Worm (Caenorhabditis elegans) whole organism, late embryonic: ENCODE results near the gene nhr-258.

ENCODE experiments used
- C08G9.2 ChIP-seq: sonication (generic microtip); optimal IDR thresholded peaks from 2 replicates; lab custom pipeline; 2016; ENCODE audit warnings: mild to moderate bottlenecking, missing genetic modification characterization, moderate library complexity, missing compliant biosample characterization
- C38D4.7 ChIP-seq: fragments of 200-800 bp; sonication (Bioruptor generic); optimal IDR thresholded peaks from 2 replicates; lab custom pipeline; 2018; ENCODE audit warnings: mild to moderate bottlenecking, missing genetic modification characterization, moderate library complexity, missing compliant biosample characterization
- K02D7.2 ChIP-seq: sonication (generic microtip); optimal IDR thresholded peaks from 2 replicates; lab custom pipeline; 2017; ENCODE audit warnings: mild to moderate bottlenecking, missing genetic modification characterization, missing compliant biosample characterization
- K09A11.1 ChIP-seq: sonication (generic microtip); optimal IDR thresholded peaks from 2 replicates; lab custom pipeline; 2017; ENCODE audit warnings: antibody characterized with exemption, mild to moderate bottlenecking, missing genetic modification characterization, missing compliant biosample characterization; ENCODE audit not compliant: insufficient read depth
- T23F11.4 ChIP-seq: fragments of 200-800 bp; sonication (Bioruptor generic); optimal IDR thresholded peaks from 2 replicates; lab custom pipeline; 2018; ENCODE audit warnings: mild to moderate bottlenecking, missing genetic modification characterization, missing compliant biosample characterization
- ahr-1 ChIP-seq: sonication (generic microtip); optimal IDR thresholded peaks from 2 replicates; lab custom pipeline; 2016; ENCODE audit warnings: missing genetic modification characterization, missing compliant biosample characterization
- ceh-14 ChIP-seq: sonication (generic microtip); optimal IDR thresholded peaks from 2 replicates; lab custom pipeline; 2016; ENCODE audit warnings: missing genotype, missing genetic modification characterization, missing compliant biosample characterization
- ceh-18 ChIP-seq: sonication (generic microtip); optimal IDR thresholded peaks from 2 replicates; lab custom pipeline; 2016; ENCODE audit warnings: missing genetic modification characterization, missing compliant biosample characterization
- ceh-19 ChIP-seq: fragments of 200-800 bp; sonication (Bioruptor generic); optimal IDR thresholded peaks from 2 replicates; lab custom pipeline; 2018; ENCODE audit warnings: mild to moderate bottlenecking, missing genetic modification characterization, missing compliant biosample characterization
- ceh-2 ChIP-seq: sonication (generic microtip); optimal IDR thresholded peaks from 2 replicates; lab custom pipeline; 2016; ENCODE audit warnings: missing genotype, missing genetic modification characterization, missing compliant biosample characterization
- ceh-24 ChIP-seq: sonication (generic microtip); optimal IDR thresholded peaks from 2 replicates; lab custom pipeline; 2016; ENCODE audit warnings: mild to moderate bottlenecking, missing genetic modification characterization, missing compliant biosample characterization
- ceh-30 ChIP-seq: fragments of 150-350 bp; optimal IDR thresholded peaks from 2 replicates; lab custom pipeline; 2014; ENCODE audit warnings: missing biosample characterization, missing genetic modification characterization
- ceh-31 ChIP-seq: sonication (generic microtip); optimal IDR thresholded peaks from 2 replicates; lab custom pipeline; 2016; ENCODE audit warnings: missing genetic modification characterization, missing compliant biosample characterization
- ceh-34 ChIP-seq: sonication (generic microtip); optimal IDR thresholded peaks from 2 replicates; lab custom pipeline; 2016; ENCODE audit warnings: mild to moderate bottlenecking, missing genetic modification characterization, missing compliant biosample characterization
- ceh-45 ChIP-seq: fragments of 200-800 bp; sonication (Bioruptor generic); IDR thresholded peaks from 2 replicates; pipeline ENCODE4 v1.3.6; 2022; ENCODE audit warnings: missing genetic modification reagents, missing genetic modification characterization, missing compliant biosample characterization
- ceh-6 ChIP-seq: fragments of 200-800 bp; sonication (Bioruptor generic); optimal IDR thresholded peaks from 2 replicates; lab custom pipeline; 2018; ENCODE audit warnings: mild to moderate bottlenecking, missing genetic modification characterization, missing compliant biosample characterization
- che-1 ChIP-seq: sonication (generic microtip); optimal IDR thresholded peaks from 2 replicates; lab custom pipeline; 2016; ENCODE audit warnings: mild to moderate bottlenecking, missing genetic modification characterization, missing compliant biosample characterization
- dmd-4 ChIP-seq: sonication (generic microtip); optimal IDR thresholded peaks from 2 replicates; lab custom pipeline; 2016; ENCODE audit warnings: borderline replicate concordance, missing genetic modification characterization, missing compliant biosample characterization
- dve-1 ChIP-seq: sonication (generic microtip); optimal IDR thresholded peaks from 2 replicates; lab custom pipeline; 2017; ENCODE audit warnings: antibody characterized with exemption, mild to moderate bottlenecking, missing genetic modification characterization, missing compliant biosample characterization
- elt-2 ChIP-seq: sonication (generic microtip); optimal IDR thresholded peaks from 2 replicates; lab custom pipeline; 2016; ENCODE audit warnings: missing genetic modification reagents, missing genetic modification characterization, missing compliant biosample characterization
- elt-4 ChIP-seq: sonication (generic microtip); optimal IDR thresholded peaks from 2 replicates; lab custom pipeline; 2016; ENCODE audit warnings: missing genetic modification characterization, missing compliant biosample characterization
- fax-1 ChIP-seq: sonication (generic microtip); optimal IDR thresholded peaks from 2 replicates; lab custom pipeline; 2016; ENCODE audit warnings: missing genotype, missing genetic modification characterization, missing compliant biosample characterization
- fkh-6 ChIP-seq: sonication (generic microtip); optimal IDR thresholded peaks from 2 replicates; lab custom pipeline; 2016; ENCODE audit warnings: missing genetic modification characterization, missing compliant biosample characterization
- gmeb-2 ChIP-seq: sonication (generic microtip); optimal IDR thresholded peaks from 2 replicates; lab custom pipeline; 2016; ENCODE audit warnings: missing genetic modification characterization, inconsistent platforms, missing compliant biosample characterization
- hlh-30 ChIP-seq: sonication (generic microtip); optimal IDR thresholded peaks from 2 replicates; lab custom pipeline; 2017; ENCODE audit warnings: antibody characterized with exemption, missing genetic modification characterization, missing compliant biosample characterization; ENCODE audit not compliant: insufficient read depth
- hlh-6 ChIP-seq: sonication (generic microtip); optimal IDR thresholded peaks from 2 replicates; lab custom pipeline; 2016; ENCODE audit warnings: missing genotype, missing genetic modification characterization, missing compliant biosample characterization
- lin-11 ChIP-seq: fragments of 200-800 bp; sonication (Bioruptor generic); optimal IDR thresholded peaks from 2 replicates; lab custom pipeline; 2018; ENCODE audit warnings: mild to moderate bottlenecking, missing genetic modification characterization, missing compliant biosample characterization
- madf-2 ChIP-seq: sonication (generic microtip); optimal IDR thresholded peaks from 2 replicates; lab custom pipeline; 2017; ENCODE audit warnings: missing genetic modification characterization, missing compliant biosample characterization
- mec-3 ChIP-seq: sonication (generic microtip); optimal IDR thresholded peaks from 2 replicates; lab custom pipeline; 2016; ENCODE audit warnings: borderline replicate concordance, missing genetic modification characterization, missing compliant biosample characterization
- nfya-1 ChIP-seq: sonication (generic microtip); optimal IDR thresholded peaks from 2 replicates; lab custom pipeline; 2017; ENCODE audit warnings: missing genetic modification characterization, mild to moderate bottlenecking, missing compliant biosample characterization, antibody characterized with exemption, moderate library complexity
- nhr-11 ChIP-seq: fragments of 150-350 bp; optimal IDR thresholded peaks from 2 replicates; lab custom pipeline; 2014; ENCODE audit warnings: missing biosample characterization, missing genetic modification characterization
- nhr-232 ChIP-seq: sonication (generic microtip); optimal IDR thresholded peaks from 2 replicates; lab custom pipeline; 2016; ENCODE audit warnings: missing genetic modification characterization, missing compliant biosample characterization
- pag-3 ChIP-seq: sonication (generic microtip); optimal IDR thresholded peaks from 2 replicates; lab custom pipeline; 2016; ENCODE audit warnings: missing compliant biosample characterization, missing genetic modification characterization, borderline replicate concordance
- pha-2 ChIP-seq: sonication (generic microtip); optimal IDR thresholded peaks from 2 replicates; lab custom pipeline; 2017; ENCODE audit warnings: mild to moderate bottlenecking, missing genetic modification characterization, missing compliant biosample characterization
- pqm-1 ChIP-seq: sonication (generic microtip); optimal IDR thresholded peaks from 2 replicates; lab custom pipeline; 2016; ENCODE audit warnings: missing genetic modification characterization, missing compliant biosample characterization
- pros-1 ChIP-seq: fragments of 150-350 bp; optimal IDR thresholded peaks from 2 replicates; lab custom pipeline; 2014; ENCODE audit warnings: missing biosample characterization, missing genetic modification reagents, missing genetic modification characterization
- ref-2 ChIP-seq: sonication (generic microtip); optimal IDR thresholded peaks from 2 replicates; lab custom pipeline; 2016; ENCODE audit warnings: missing genetic modification characterization, missing compliant biosample characterization
- rnt-1 ChIP-seq: sonication (generic microtip); optimal IDR thresholded peaks from 2 replicates; lab custom pipeline; 2016; ENCODE audit warnings: missing genetic modification characterization, missing compliant biosample characterization
- sdc-2 ChIP-seq: sonication (generic microtip); optimal IDR thresholded peaks from 2 replicates; lab custom pipeline; 2016; ENCODE audit warnings: missing genotype, missing genetic modification characterization, missing compliant biosample characterization
- syd-9 ChIP-seq: sonication (generic microtip); optimal IDR thresholded peaks from 2 replicates; lab custom pipeline; 2016; ENCODE audit warnings: mild to moderate bottlenecking, missing genetic modification characterization, moderate library complexity, missing compliant biosample characterization
- tbx-2 ChIP-seq: sonication (generic microtip); optimal IDR thresholded peaks from 2 replicates; lab custom pipeline; 2016; ENCODE audit warnings: missing genetic modification characterization, missing compliant biosample characterization
- tbx-7 ChIP-seq: sonication (generic microtip); optimal IDR thresholded peaks from 2 replicates; lab custom pipeline; 2016; ENCODE audit warnings: missing genotype, missing genetic modification characterization, missing compliant biosample characterization
- unc-3 ChIP-seq, 2 experiments: fragments of 200-800 bp in 1 of 2; sonication (Bioruptor generic) in 1 of 2; sonication (generic microtip) in 1 of 2; conservative IDR thresholded peaks in 1 of 2; optimal IDR thresholded peaks in 1 of 2; 2 replicates each; pipeline versions ENCODE4 v1.3.6 to Lab custom; 2016 to 2022; ENCODE audit warnings: missing compliant biosample characterization in 2 of 2, missing genetic modification characterization in 2 of 2, missing genetic modification reagents in 1 of 2
- unc-42 ChIP-seq: sonication (generic microtip); optimal IDR thresholded peaks from 2 replicates; lab custom pipeline; 2016; ENCODE audit warnings: missing genotype, missing genetic modification characterization, missing compliant biosample characterization
- unc-55 ChIP-seq: sonication (generic microtip); optimal IDR thresholded peaks from 2 replicates; lab custom pipeline; 2017; ENCODE audit warnings: missing biosample characterization, missing genetic modification reagents, missing genetic modification characterization

The nhr-258 gene

ce11 chrIV:8062359-8062758, 17.6 kb downstream of the nhr-258 start, which contains the start of gene sax-7:
Gene sax-7 (plus strand): TSS chrIV:8062659.
- TF ChIP-seq syd-9 (tag; lab: Kevin White, UChicago) (no peak), dmd-4 (no peak), elt-2 (tag; lab: Kevin White, UChicago) (no peak), fkh-6 (tag; lab: Kevin White, UChicago) (no peak)

- no peak for TF ChIP-seq mec-3
- TF ChIP-seq rnt-1 (tag; lab: Kevin White, UChicago): peak; percentile 13
- peak; percentile 33 for TF ChIP-seq dmd-4
- no peak for TF ChIP-seq lin-11 (tag; lab: Kevin White, UChicago)
- TF ChIP-seq unc-3 (GFP tag; conservative IDR thresholded peaks at IDR 0.05; lab: Robert Waterston, UW): peak; percentile 37; the same call in 1 of the 2 replicates
- no peak for TF ChIP-seq unc-3 (tag; optimal IDR thresholded peaks at IDR 0.05; lab: Kevin White, UChicago)
- no peak for TF ChIP-seq ceh-6
- peak; percentile 52 for TF ChIP-seq sdc-2 (tag; lab: Kevin White, UChicago)
- peak; percentile 54 for TF ChIP-seq ceh-14 (tag; lab: Kevin White, UChicago)
- peak; percentile 2 for TF ChIP-seq syd-9 (tag; lab: Kevin White, UChicago)
- peak; percentile 27 for TF ChIP-seq hlh-6 (tag; lab: Kevin White, UChicago)
- TF ChIP-seq nfya-1 (tag; lab: Kevin White, UChicago): peak; percentile 39
- TF ChIP-seq ceh-24 (tag; lab: Kevin White, UChicago): no peak
- TF ChIP-seq C38D4.7 (GFP tag; lab: Kevin White, UChicago): peak; percentile 9
- peak; percentile 30 for TF ChIP-seq C08G9.2
- peak; percentile 7 for TF ChIP-seq fax-1 (tag; lab: Kevin White, UChicago)
- peak; percentile 69 for TF ChIP-seq pros-1 (tag; lab: Kevin White, UChicago)
- TF ChIP-seq tbx-2: peak; percentile 52
- TF ChIP-seq ceh-31 (tag; lab: Kevin White, UChicago): peak; percentile 76
- no peak for TF ChIP-seq K02D7.2 (tag; lab: Kevin White, UChicago)
- peak; percentile 48 for TF ChIP-seq unc-42 (tag; lab: Kevin White, UChicago)
- TF ChIP-seq T23F11.4 (GFP tag; lab: Kevin White, UChicago): peak; percentile 20
- TF ChIP-seq ceh-19: no peak
- TF ChIP-seq ref-2 (tag; lab: Kevin White, UChicago): peak; percentile 57
- peak; percentile 50 for TF ChIP-seq ceh-34 (tag; lab: Kevin White, UChicago)
- peak; percentile 49 for TF ChIP-seq unc-55 (GFP tag; lab: Kevin White, UChicago)
- TF ChIP-seq nhr-11 (tag; lab: Kevin White, UChicago): no peak
- TF ChIP-seq dve-1: no peak
- no peak for TF ChIP-seq K09A11.1 (tag; lab: Kevin White, UChicago)
- TF ChIP-seq madf-2: no peak
- TF ChIP-seq ceh-18: peak; percentile 71
- TF ChIP-seq elt-2 (tag; lab: Kevin White, UChicago): peak; percentile 1
- TF ChIP-seq nhr-232: peak; percentile 36
- no peak for TF ChIP-seq pha-2
- TF ChIP-seq fkh-6 (tag; lab: Kevin White, UChicago): peak; percentile 28
Measured at ce11 chrIV:8066598-8066997, 21.9 kb downstream of the nhr-258 start.

ce11 chrIV:8067745-8068144, 23.0 kb downstream of the nhr-258 start:
- no peak for TF ChIP-seq tbx-2
- no peak for TF ChIP-seq C08G9.2
- no peak for TF ChIP-seq che-1 (tag; lab: Kevin White, UChicago)
- no peak for TF ChIP-seq pqm-1 (tag; lab: Kevin White, UChicago)
- TF ChIP-seq elt-4 (tag; lab: Kevin White, UChicago): no peak
- TF ChIP-seq tbx-7: no peak
- no peak for TF ChIP-seq hlh-6 (tag; lab: Kevin White, UChicago)
- TF ChIP-seq hlh-30: no peak
- no peak for TF ChIP-seq ceh-30 (tag; lab: Kevin White, UChicago)
- no peak for TF ChIP-seq ceh-45 (GFP tag; lab: Robert Waterston, UW)
- no peak for TF ChIP-seq ahr-1
- no peak for TF ChIP-seq ceh-6
- no peak for TF ChIP-seq ceh-31 (tag; lab: Kevin White, UChicago)
- no peak for TF ChIP-seq unc-55 (GFP tag; lab: Kevin White, UChicago)
- no peak for TF ChIP-seq gmeb-2 (tag; lab: Kevin White, UChicago)
- TF ChIP-seq pag-3 (tag; lab: Kevin White, UChicago): no peak
- TF ChIP-seq dmd-4: no peak
- no peak for TF ChIP-seq rnt-1 (tag; lab: Kevin White, UChicago)
- no peak for TF ChIP-seq ceh-2 (tag; lab: Kevin White, UChicago)
